Worm (Caenorhabditis elegans): ENCODE data around the gene fipr-10.
A peak's percentile ranks its signal among the peaks of the same experiment; 100 is the strongest.

The fipr-10 gene

ce11 chrV:9950861-9951260 lies 36.9 kb downstream of the fipr-10 start, which contains the start of gene ttr-46:
ttr-46 (plus strand) TSS chrV:9951233.
- TF ChIP-seq Y116A8C.19 (tag; optimal IDR thresholded peaks at IDR 0.05; ENCODE audit: borderline replicate concordance), result no peak
- peak; percentile 7 for TF ChIP-seq elt-2 (tag; optimal IDR thresholded peaks at IDR 0.05)
- TF ChIP-seq dsc-1 (tag; optimal IDR thresholded peaks at IDR 0.05), result no peak
- no peak for TF ChIP-seq efl-1 (optimal IDR thresholded peaks at IDR 0.05)
- TF ChIP-seq efl-1 (GFP tag; optimal IDR thresholded peaks at IDR 0.05 in 1 of 2), result peak in 1 of 2 experiments; percentile 86

DNA sequence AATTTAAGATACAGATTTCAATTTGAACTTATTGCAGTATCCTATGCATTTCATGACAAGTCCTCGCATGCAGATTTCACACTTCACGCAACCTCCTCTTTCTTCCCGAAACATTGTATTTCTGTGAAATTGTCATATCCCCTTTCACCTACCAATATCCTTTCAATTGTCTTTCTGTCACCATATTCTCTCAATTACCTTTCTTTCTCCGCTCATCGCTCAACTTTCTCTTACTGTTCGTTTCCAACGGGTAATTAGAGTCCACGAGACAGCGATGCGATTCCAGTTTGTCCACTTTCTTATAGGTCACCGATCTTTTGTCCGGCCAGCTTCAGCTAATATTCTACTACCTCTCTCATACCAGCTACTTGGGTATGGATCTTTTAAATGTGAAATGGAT lies 38.4 kb downstream of the fipr-10 start, which contains the start of gene mam-5:
TSS of gene mam-5 (plus strand) at position 304 of the 400 bp plus-strand sequence.
- TF ChIP-seq efl-1 (optimal IDR thresholded peaks at IDR 0.05), result no peak
- TF ChIP-seq efl-1 (GFP tag; optimal IDR thresholded peaks at IDR 0.05 in 1 of 2), result peak in 1 of 2 experiments; percentile 24
- no peak for TF ChIP-seq nhr-19 (GFP tag; conservative IDR thresholded peaks at IDR 0.05)
- no peak for TF ChIP-seq nhr-71 (tag; optimal IDR thresholded peaks at IDR 0.05)
- no peak for TF ChIP-seq aly-2 (tag; optimal IDR thresholded peaks at IDR 0.05)
- no peak for TF ChIP-seq nhr-77 (tag; optimal IDR thresholded peaks at IDR 0.05)
- no peak for TF ChIP-seq lin-14 (GFP tag; optimal IDR thresholded peaks at IDR 0.05)
- no peak for TF ChIP-seq sup-37 (GFP tag; optimal IDR thresholded peaks at IDR 0.05)
- no peak for TF ChIP-seq mef-2 (tag; optimal IDR thresholded peaks at IDR 0.05)
- TF ChIP-seq snpc-4 (tag; optimal IDR thresholded peaks at IDR 0.05), result no peak
- TF ChIP-seq blmp-1 (tag; optimal IDR thresholded peaks at IDR 0.05), result peak; percentile 53
- no peak for TF ChIP-seq mdl-1 (tag; optimal IDR thresholded peaks at IDR 0.05)

DNA sequence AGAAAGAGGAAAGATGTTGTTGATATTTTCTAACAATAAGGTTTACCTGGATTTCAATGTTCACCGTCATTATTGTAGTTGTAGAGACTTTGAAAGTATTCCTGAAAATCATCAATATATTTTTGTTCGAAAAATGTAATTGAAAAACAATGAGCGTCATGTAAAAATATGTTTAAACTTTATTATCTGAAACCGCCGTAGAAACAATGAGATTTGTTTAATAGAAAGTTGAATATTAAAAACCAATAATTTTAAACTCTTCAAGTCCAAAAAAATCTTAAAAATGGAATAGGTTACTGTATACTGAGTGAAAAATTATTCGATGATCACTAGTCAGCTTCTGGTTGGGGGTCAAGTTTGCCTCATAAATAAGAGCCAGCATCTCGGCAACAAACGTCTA lies 44.3 kb downstream of the fipr-10 start, which contains the start of gene anmt-3:
TSS of gene anmt-3 (minus strand) at position 101 of the 400 bp plus-strand sequence.
- TF ChIP-seq efl-1 (optimal IDR thresholded peaks at IDR 0.05) (no peak), efl-1 (GFP tag; optimal IDR thresholded peaks at IDR 0.05 in 1 of 2) (peak in 1 of 2 experiments; percentile 25), ceh-82 (tag; optimal IDR thresholded peaks at IDR 0.05) (no peak)

DNA sequence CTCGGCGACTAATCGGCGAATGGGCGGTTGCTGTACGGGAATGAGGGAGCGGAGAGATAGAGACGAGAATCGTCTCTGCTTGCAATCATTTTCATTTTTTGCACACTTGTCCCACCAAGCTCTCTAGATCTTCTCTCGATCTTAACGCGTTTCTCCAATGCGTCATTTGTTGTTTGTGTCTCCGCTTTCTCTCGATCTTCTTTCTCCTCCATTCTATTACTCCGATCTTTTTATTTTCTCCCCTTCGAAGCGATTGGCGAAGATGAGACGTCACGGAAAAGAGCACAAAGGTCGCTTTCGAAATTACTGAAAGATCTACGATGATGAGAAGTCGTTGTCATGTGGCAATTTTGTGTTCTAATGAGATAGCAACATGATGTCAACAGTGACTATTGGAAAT lies 44.7 kb downstream of the fipr-10 start:
- no peak for TF ChIP-seq tlp-1 (tag; optimal IDR thresholded peaks at IDR 0.05)
- peak; percentile 2 for TF ChIP-seq xbp-1 (tag; optimal IDR thresholded peaks at IDR 0.05)
- TF ChIP-seq nhr-20 (tag; optimal IDR thresholded peaks at IDR 0.05), result peak; percentile 49
- TF ChIP-seq nhr-19 (GFP tag; conservative IDR thresholded peaks at IDR 0.05), result peak; percentile 46
- TF ChIP-seq lsy-2 (tag; optimal IDR thresholded peaks at IDR 0.05), result peak; percentile 24 to 48
- TF ChIP-seq isw-1 (GFP tag; IDR thresholded peaks at IDR 0.05), result no peak
- no peak for TF ChIP-seq sup-37 (GFP tag; optimal IDR thresholded peaks at IDR 0.05)
- peak; percentile 29 for TF ChIP-seq mep-1 (tag; optimal IDR thresholded peaks at IDR 0.05)
- TF ChIP-seq skn-1 (tag; optimal IDR thresholded peaks at IDR 0.05), result no peak
- TF ChIP-seq lin-14 (GFP tag; optimal IDR thresholded peaks at IDR 0.05), result peak; percentile 75
- TF ChIP-seq lin-15B (tag; optimal IDR thresholded peaks at IDR 0.05), result no peak
- peak; percentile 77 for TF ChIP-seq nhr-71 (tag; optimal IDR thresholded peaks at IDR 0.05)
- peak in 1 of 2 experiments; percentile 19 for TF ChIP-seq efl-1 (optimal IDR thresholded peaks at IDR 0.05)
- no peak for TF ChIP-seq efl-1 (GFP tag; optimal IDR thresholded peaks at IDR 0.05 in 1 of 2)
- no peak for TF ChIP-seq mdl-1 (tag; optimal IDR thresholded peaks at IDR 0.05)
- no peak for TF ChIP-seq nhr-84 (tag; optimal IDR thresholded peaks at IDR 0.05)
- peak; percentile 72 for TF ChIP-seq rnt-1 (tag; optimal IDR thresholded peaks at IDR 0.05)
- TF ChIP-seq snu-23 (GFP tag; optimal IDR thresholded peaks at IDR 0.05), result peak; percentile 50
- peak; percentile 36 for TF ChIP-seq dsc-1 (tag; optimal IDR thresholded peaks at IDR 0.05)
- TF ChIP-seq nhr-77 (tag; optimal IDR thresholded peaks at IDR 0.05), result peak; percentile 8
- peak; percentile 56 for TF ChIP-seq tbx-2 (tag; optimal IDR thresholded peaks at IDR 0.05)
- TF ChIP-seq snpc-4 (tag; optimal IDR thresholded peaks at IDR 0.05), result no peak
- no peak for TF ChIP-seq pqm-1 (tag; optimal IDR thresholded peaks at IDR 0.05)

- no peak for TF ChIP-seq fos-1 (tag; optimal IDR thresholded peaks at IDR 0.05)
- TF ChIP-seq vab-15 (tag; optimal IDR thresholded peaks at IDR 0.05), result no peak
- no peak for TF ChIP-seq hlh-17 (GFP tag; optimal IDR thresholded peaks at IDR 0.05; ENCODE audit: borderline replicate concordance)
- no peak for TF ChIP-seq rnt-1 (tag; optimal IDR thresholded peaks at IDR 0.05)
- no peak for TF ChIP-seq irx-1 (tag; optimal IDR thresholded peaks at IDR 0.05)
- TF ChIP-seq nhr-28 (tag; optimal IDR thresholded peaks at IDR 0.05), result no peak
- TF ChIP-seq tlp-1 (tag; optimal IDR thresholded peaks at IDR 0.05), result no peak
- TF ChIP-seq blmp-1 (tag; optimal IDR thresholded peaks at IDR 0.05), result no peak
These were observed 46.4 kb downstream of the fipr-10 start, which contains the start of gene T07C12.10 for ce11 chrV:9960376-9960775. T07C12.10 (minus strand) TSS chrV:9960476.

Data from whole organism, L1 larva.